Worm (Caenorhabditis elegans): Measurements from ENCODE around the gene pam-1.

ce11 chrIV:7523744-7524143 lies 26.9 kb downstream of the pam-1 start:
- no peak for TF ChIP-seq nhr-25 (tag; optimal IDR thresholded peaks at IDR 0.05)
- TF ChIP-seq lin-39 (tag; optimal IDR thresholded peaks at IDR 0.05): no peak
- TF ChIP-seq sem-4 (tag; optimal IDR thresholded peaks at IDR 0.05): no peak
- no peak for TF ChIP-seq unc-62 (GFP tag; optimal IDR thresholded peaks at IDR 0.05)
- TF ChIP-seq unc-55 (GFP tag; optimal IDR thresholded peaks at IDR 0.05): no peak

Measured in whole organism, L2 larva.